Worm (Caenorhabditis elegans) whole organism, L4/young adult: ENCODE data around the gene T25D1.3.

Experiments
- W03F9.2 ChIP-seq: fragments of 150-350 bp; optimal IDR thresholded peaks from 2 replicates; lab custom pipeline; 2014; ENCODE audit warnings: missing biosample characterization, missing genetic modification characterization
- dao-5 ChIP-seq: sonication (generic microtip); optimal IDR thresholded peaks from 2 replicates; lab custom pipeline; 2016; ENCODE audit warnings: missing genotype, missing genetic modification characterization, moderate library complexity, missing compliant biosample characterization
- him-1 ChIP-seq: sonication (generic microtip); optimal IDR thresholded peaks from 2 replicates; lab custom pipeline; 2016; ENCODE audit warnings: missing genotype, missing genetic modification reagents, missing genetic modification characterization, missing compliant biosample characterization

ce11 chrX:16484681-16485080, 20.8 kb upstream of the T25D1.3 start:
- no peak for TF ChIP-seq him-1
- no peak for TF ChIP-seq dao-5 (tag; lab: Kevin White, UChicago)
- peak; percentile 4 for TF ChIP-seq W03F9.2
